Worm (Caenorhabditis elegans) whole organism, young adult: ENCODE data around the gene pho-10.

ENCODE experiments used
- B0261.1 ChIP-seq: sonication (generic microtip); optimal IDR thresholded peaks from 2 replicates; lab custom pipeline; 2016; ENCODE audit warnings: mild to moderate bottlenecking, missing genetic modification characterization, moderate library complexity, missing compliant biosample characterization
- B0336.3 ChIP-seq: fragments of 200-800 bp; sonication (Bioruptor generic); IDR thresholded peaks from 2 replicates; pipeline ENCODE4 v1.3.6; 2022; ENCODE audit warnings: missing genetic modification characterization, missing compliant biosample characterization
- F49E8.2 ChIP-seq: sonication (generic microtip); optimal IDR thresholded peaks from 3 replicates; lab custom pipeline; 2017; ENCODE audit warnings: missing genetic modification characterization, mild to moderate bottlenecking, missing compliant biosample characterization, antibody characterized with exemption, moderate library complexity; ENCODE audit not compliant: insufficient read depth
- K11D2.4 ChIP-seq: fragments of 200-800 bp; sonication (Bioruptor generic); IDR thresholded peaks from 2 replicates; pipeline ENCODE4 v1.3.6; 2022; ENCODE audit warnings: missing genetic modification reagents, missing genetic modification characterization, missing compliant biosample characterization
- Y53F4B.3 ChIP-seq: fragments of 200-800 bp; sonication (Bioruptor generic); IDR thresholded peaks from 2 replicates; pipeline ENCODE4 v1.3.6; 2022; ENCODE audit warnings: missing genetic modification reagents, missing genetic modification characterization, missing compliant biosample characterization
- Y53G8AR.9 ChIP-seq: fragments of 200-800 bp; sonication (Bioruptor generic); conservative IDR thresholded peaks from 2 replicates; pipeline ENCODE4 v1.3.6; 2022; ENCODE audit warnings: missing genetic modification reagents, missing genetic modification characterization, missing compliant biosample characterization
- aptf-3 ChIP-seq: fragments of 200-800 bp; sonication (Bioruptor generic); IDR thresholded peaks from 2 replicates; pipeline ENCODE4 v1.3.6; 2022; ENCODE audit warnings: missing genetic modification characterization, missing compliant biosample characterization
- atf-7 ChIP-seq: sonication (generic microtip); optimal IDR thresholded peaks from 2 replicates; lab custom pipeline; 2017; ENCODE audit warnings: mild to moderate bottlenecking, missing genetic modification characterization, missing compliant biosample characterization
- attf-5 ChIP-seq: fragments of 200-800 bp; sonication (Bioruptor generic); optimal IDR thresholded peaks from 2 replicates; lab custom pipeline; 2018; ENCODE audit warnings: mild to moderate bottlenecking, missing genetic modification characterization, missing compliant biosample characterization
- bed-1 ChIP-seq: fragments of 200-800 bp; sonication (Bioruptor generic); IDR thresholded peaks from 2 replicates; pipeline ENCODE4 v1.3.6; 2022; ENCODE audit warnings: missing genetic modification reagents, missing genetic modification characterization, missing compliant biosample characterization
- ccch-3 ChIP-seq: fragments of 200-800 bp; sonication (Bioruptor generic); optimal IDR thresholded peaks from 2 replicates; lab custom pipeline; 2018; ENCODE audit warnings: mild to moderate bottlenecking, missing genetic modification characterization, missing compliant biosample characterization
- cebp-1 ChIP-seq, 2 experiments: fragments of 200-800 bp in 1 of 2; sonication (Bioruptor generic) in 1 of 2; sonication (generic microtip) in 1 of 2; IDR thresholded peaks in 1 of 2; optimal IDR thresholded peaks in 1 of 2; 2 replicates each; pipeline versions ENCODE4 v1.3.6 to Lab custom; 2017 to 2022; ENCODE audit warnings: missing compliant biosample characterization in 2 of 2, missing genetic modification characterization in 2 of 2, mild to moderate bottlenecking in 1 of 2, missing genetic modification reagents in 1 of 2, moderate library complexity in 1 of 2
- ceh-100 ChIP-seq: fragments of 200-800 bp; sonication (Bioruptor generic); IDR thresholded peaks from 2 replicates; pipeline ENCODE4 v1.3.6; 2022; ENCODE audit warnings: missing genetic modification reagents, missing genetic modification characterization, missing compliant biosample characterization
- ceh-40 ChIP-seq: fragments of 200-800 bp; sonication (Bioruptor generic); IDR thresholded peaks from 2 replicates; pipeline ENCODE4 v1.3.6; 2022; ENCODE audit warnings: missing genetic modification characterization, missing compliant biosample characterization
- dpl-1 ChIP-seq: fragments of 150-350 bp; optimal IDR thresholded peaks from 2 replicates; lab custom pipeline; 2014; ENCODE audit warnings: missing biosample characterization, missing genetic modification reagents, missing genetic modification characterization
- efl-1 ChIP-seq: fragments of 150-350 bp; optimal IDR thresholded peaks from 2 replicates; lab custom pipeline; 2014; ENCODE audit warnings: missing biosample characterization, missing genetic modification reagents, missing genetic modification characterization
- ekl-4 ChIP-seq: fragments of 200-800 bp; sonication (Bioruptor generic); IDR thresholded peaks from 2 replicates; pipeline ENCODE4 v1.3.6; 2022; ENCODE audit warnings: missing genetic modification reagents, missing genetic modification characterization, missing compliant biosample characterization
- gei-17 ChIP-seq: fragments of 200-800 bp; sonication (Bioruptor generic); optimal IDR thresholded peaks from 2 replicates; lab custom pipeline; 2018; ENCODE audit warnings: mild to moderate bottlenecking, missing genetic modification characterization, missing compliant biosample characterization
- hlh-26 ChIP-seq: fragments of 200-800 bp; sonication (Bioruptor generic); conservative IDR thresholded peaks from 2 replicates; pipeline ENCODE4 v1.3.6; 2022; ENCODE audit warnings: missing genetic modification reagents, missing genetic modification characterization, missing compliant biosample characterization
- hsf-1 ChIP-seq: fragments of 200-800 bp; sonication (Bioruptor generic); IDR thresholded peaks from 2 replicates; pipeline ENCODE4 v1.3.6; 2022; ENCODE audit warnings: missing genetic modification reagents, missing genetic modification characterization, missing compliant biosample characterization
- lag-1 ChIP-seq: fragments of 200-800 bp; sonication (Bioruptor generic); IDR thresholded peaks from 2 replicates; pipeline ENCODE4 v1.3.6; 2022; ENCODE audit warnings: missing genetic modification reagents, missing genetic modification characterization, missing compliant biosample characterization
- let-526 ChIP-seq: fragments of 200-800 bp; sonication (Bioruptor generic); IDR thresholded peaks from 2 replicates; pipeline ENCODE4 v1.3.6; 2022; ENCODE audit warnings: missing genetic modification reagents, missing genetic modification characterization, missing compliant biosample characterization
- lsy-27 ChIP-seq: sonication (generic microtip); optimal IDR thresholded peaks from 2 replicates; lab custom pipeline; 2017; ENCODE audit warnings: missing genetic modification characterization, mild to moderate bottlenecking, missing compliant biosample characterization, antibody characterized with exemption, missing genotype, borderline replicate concordance; ENCODE audit not compliant: insufficient read depth
- mel-28 ChIP-seq: sonication (generic microtip); optimal IDR thresholded peaks from 2 replicates; lab custom pipeline; 2016; ENCODE audit warnings: borderline replicate concordance, mild to moderate bottlenecking, missing genetic modification characterization, missing compliant biosample characterization
- nfya-2 ChIP-seq: fragments of 200-800 bp; sonication (Bioruptor generic); IDR thresholded peaks from 2 replicates; pipeline ENCODE4 v1.3.6; 2022; ENCODE audit warnings: missing genetic modification reagents, missing genetic modification characterization, missing compliant biosample characterization
- nfyb-1 ChIP-seq: fragments of 200-800 bp; sonication (Bioruptor generic); IDR thresholded peaks from 2 replicates; pipeline ENCODE4 v1.3.6; 2022; ENCODE audit warnings: missing genetic modification reagents, missing genetic modification characterization, missing compliant biosample characterization
- nhr-120 ChIP-seq: fragments of 200-800 bp; sonication (Bioruptor generic); IDR thresholded peaks from 2 replicates; pipeline ENCODE4 v1.3.6; 2022; ENCODE audit warnings: missing genetic modification characterization, missing compliant biosample characterization
- pbrm-1 ChIP-seq: fragments of 200-800 bp; sonication (Bioruptor generic); IDR thresholded peaks from 2 replicates; pipeline ENCODE4 v1.3.6; 2022; ENCODE audit warnings: missing genetic modification reagents, missing genetic modification characterization, missing compliant biosample characterization
- snpc-1.3 ChIP-seq: sonication (generic microtip); optimal IDR thresholded peaks from 2 replicates; lab custom pipeline; 2017; ENCODE audit warnings: missing genetic modification characterization, mild to moderate bottlenecking, missing compliant biosample characterization, antibody characterized with exemption, moderate library complexity, missing genotype, missing genetic modification reagents; ENCODE audit not compliant: insufficient read depth
- unc-62 ChIP-seq: fragments of 150-350 bp; optimal IDR thresholded peaks from 2 replicates; lab custom pipeline; 2014; ENCODE audit warnings: missing biosample characterization, missing genetic modification reagents, missing genetic modification characterization
- zim-3 ChIP-seq: sonication (generic microtip); optimal IDR thresholded peaks from 2 replicates; lab custom pipeline; 2017; ENCODE audit warnings: mild to moderate bottlenecking, missing genetic modification characterization, moderate library complexity, missing compliant biosample characterization
- ztf-22 ChIP-seq: fragments of 200-800 bp; sonication (Bioruptor generic); optimal IDR thresholded peaks from 2 replicates; lab custom pipeline; 2018; ENCODE audit warnings: mild to moderate bottlenecking, missing genetic modification characterization, moderate library complexity, missing compliant biosample characterization
- ztf-25 ChIP-seq: fragments of 200-800 bp; sonication (Bioruptor generic); IDR thresholded peaks from 2 replicates; pipeline ENCODE4 v1.3.6; 2022; ENCODE audit warnings: missing genetic modification reagents, missing genetic modification characterization, missing compliant biosample characterization
- ztf-26 ChIP-seq: sonication (generic microtip); optimal IDR thresholded peaks from 2 replicates; lab custom pipeline; 2017; ENCODE audit warnings: missing genetic modification characterization, missing compliant biosample characterization

pho-10 gene

ce11 chrII:9916177-9916576 lies 4.2 kb downstream of the pho-10 start, which contains the start of gene F26C11.4:
Gene F26C11.4, minus strand, starts transcription at chrII:9916277.
- TF ChIP-seq attf-5 (GFP tag; lab: Kevin White, UChicago) (no peak), B0336.3 (GFP tag; lab: Robert Waterston, UW) (no peak), pbrm-1 (GFP tag; lab: Robert Waterston, UW) (no peak), F49E8.2 (tag; lab: Kevin White, UChicago) (no peak), bed-1 (GFP tag; lab: Robert Waterston, UW) (no peak), nfyb-1 (GFP tag; lab: Robert Waterston, UW) (no peak), hlh-26 (no peak), Y53F4B.3 (GFP tag; lab: Robert Waterston, UW) (no peak), aptf-3 (GFP tag; lab: Robert Waterston, UW) (no peak), efl-1 (GFP tag; lab: Kevin White, UChicago) (no peak), ceh-40 (GFP tag; lab: Robert Waterston, UW) (no peak), atf-7 (tag; lab: Kevin White, UChicago) (no peak), ztf-26 (no peak), ztf-22 (GFP tag; lab: Kevin White, UChicago) (no peak), snpc-1.3 (tag; lab: Kevin White, UChicago) (no peak), Y53G8AR.9 (GFP tag; lab: Robert Waterston, UW) (no peak), lsy-27 (tag; lab: Kevin White, UChicago) (no peak), nfya-2 (GFP tag; lab: Robert Waterston, UW) (no peak)
- TF ChIP-seq, all 124 proteins: peak for 0

- no peak for TF ChIP-seq B0261.1 (tag; lab: Kevin White, UChicago)
These were observed 5.4 kb downstream of the pho-10 start, which contains the start of gene F26C11.3 for ce11 chrII:9914999-9915398. Gene F26C11.3, minus strand, starts transcription at chrII:9915099.

- TF ChIP-seq cebp-1 (GFP tag; IDR thresholded peaks at IDR 0.05; lab: Robert Waterston, UW) (no peak), cebp-1 (tag; optimal IDR thresholded peaks at IDR 0.05; lab: Kevin White, UChicago) (no peak), zim-3 (tag; lab: Kevin White, UChicago) (no peak), unc-62 (no peak), nhr-120 (no peak), ccch-3 (GFP tag; lab: Kevin White, UChicago) (no peak)
These were observed 15.9 kb downstream of the pho-10 start for ce11 chrII:9904459-9904858.

ce11 chrII:9900276-9900675 lies 20.1 kb downstream of the pho-10 start, which contains the start of gene unc-4:
Gene unc-4, minus strand, starts transcription at chrII:9900376.
- TF ChIP-seq bed-1 (GFP tag; lab: Robert Waterston, UW) (no peak), gei-17 (GFP tag; lab: Kevin White, UChicago) (no peak), lag-1 (GFP tag; lab: Robert Waterston, UW) (no peak), ceh-100 (GFP tag; lab: Robert Waterston, UW) (no peak), ekl-4 (no peak), K11D2.4 (GFP tag; lab: Robert Waterston, UW) (no peak), ztf-25 (GFP tag; lab: Robert Waterston, UW) (no peak), unc-62 (no peak), let-526 (GFP tag; lab: Robert Waterston, UW) (no peak), dpl-1 (no peak), hsf-1 (GFP tag; lab: Robert Waterston, UW) (no peak), mel-28 (tag; lab: Kevin White, UChicago) (no peak)
